Worm (Caenorhabditis elegans) whole organism, L2 larva: ENCODE results near the gene erp-44.2.

Experiments
- ama-1 ChIP-seq: fragments of 150-350 bp; optimal IDR thresholded peaks from 2 replicates; lab custom pipeline; 2018; ENCODE audit warnings: inconsistent platforms
- egl-27 ChIP-seq: sonication (generic microtip); optimal IDR thresholded peaks from 3 replicates; lab custom pipeline; 2017; ENCODE audit warnings: missing biosample characterization, missing genetic modification reagents, missing genetic modification characterization
- elt-1 ChIP-seq: fragments of 150-350 bp; optimal IDR thresholded peaks from 2 replicates; lab custom pipeline; 2014; ENCODE audit warnings: missing biosample characterization, missing genetic modification characterization
- fos-1 ChIP-seq: fragments of 150-350 bp; optimal IDR thresholded peaks from 2 replicates; lab custom pipeline; 2014; ENCODE audit warnings: missing biosample characterization, missing genetic modification characterization
- nhr-10 ChIP-seq: sonication (generic microtip); optimal IDR thresholded peaks from 2 replicates; lab custom pipeline; 2017; ENCODE audit warnings: missing biosample characterization, missing genetic modification characterization
- nhr-11 ChIP-seq: fragments of 150-350 bp; optimal IDR thresholded peaks from 2 replicates; lab custom pipeline; 2014; ENCODE audit warnings: missing biosample characterization, missing genetic modification characterization
- nhr-12 ChIP-seq: fragments of 150-350 bp; optimal IDR thresholded peaks from 2 replicates; lab custom pipeline; 2014; ENCODE audit warnings: missing biosample characterization, missing genetic modification characterization
- nhr-129 ChIP-seq: fragments of 150-350 bp; optimal IDR thresholded peaks from 2 replicates; lab custom pipeline; 2014; ENCODE audit warnings: missing biosample characterization, missing genetic modification characterization
- nhr-23 ChIP-seq: fragments of 150-350 bp; optimal IDR thresholded peaks from 2 replicates; lab custom pipeline; 2014; ENCODE audit warnings: missing biosample characterization, missing genetic modification reagents, missing genetic modification characterization
- sem-4 ChIP-seq: fragments of 150-350 bp; optimal IDR thresholded peaks from 2 replicates; lab custom pipeline; 2014; ENCODE audit warnings: missing biosample characterization, missing genetic modification reagents, missing genetic modification characterization
- skn-1 ChIP-seq: sonication (generic microtip); optimal IDR thresholded peaks from 2 replicates; lab custom pipeline; 2017; ENCODE audit warnings: missing biosample characterization, missing genetic modification characterization
- unc-62 ChIP-seq: fragments of 150-350 bp; optimal IDR thresholded peaks from 2 replicates; lab custom pipeline; 2014; ENCODE audit warnings: missing biosample characterization, missing genetic modification reagents, missing genetic modification characterization
- ztf-11 ChIP-seq: sonication (generic microtip); optimal IDR thresholded peaks from 2 replicates; lab custom pipeline; 2017; ENCODE audit warnings: missing biosample characterization, missing genetic modification characterization

DNA sequence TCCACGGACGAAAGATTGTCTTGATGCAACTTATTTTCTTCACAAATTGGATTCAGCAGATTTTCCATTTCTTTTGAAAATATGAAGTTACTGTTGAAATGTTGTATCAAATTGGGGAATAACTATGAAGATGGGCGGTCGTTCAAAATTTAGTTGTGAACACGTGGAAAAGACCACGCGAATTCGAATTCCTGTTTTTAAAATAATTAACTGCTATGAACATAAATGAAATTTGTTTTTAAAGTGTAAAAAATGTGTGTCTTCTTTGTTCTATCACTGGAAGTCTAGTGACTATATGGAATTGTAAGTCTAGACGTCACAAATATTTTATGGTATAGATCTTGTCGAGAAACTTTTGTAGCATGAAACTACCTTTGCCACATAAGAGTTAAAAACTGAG is 4.0 kb upstream of the erp-44.2 start, which contains the start of gene C06A6.7:
- TF ChIP-seq sem-4 (tag; lab: Kevin White, UChicago), result no peak
- no peak for TF ChIP-seq elt-1 (tag; lab: Kevin White, UChicago)
- TF ChIP-seq skn-1, result no peak
- TF ChIP-seq nhr-10 (tag; lab: Kevin White, UChicago), result no peak
- no peak for TF ChIP-seq fos-1 (tag; lab: Kevin White, UChicago)
- TF ChIP-seq ama-1, result no peak
- TF ChIP-seq nhr-11 (tag; lab: Kevin White, UChicago), result no peak
- TF ChIP-seq egl-27 (tag; lab: Kevin White, UChicago), result no peak
- no peak for TF ChIP-seq nhr-12
- TF ChIP-seq ztf-11 (tag; lab: Kevin White, UChicago), result no peak
- TF ChIP-seq nhr-23, result no peak
- TF ChIP-seq nhr-129 (tag; lab: Kevin White, UChicago), result no peak
- TF ChIP-seq unc-62 (GFP tag; lab: Kevin White, UChicago), result no peak
